Worm (Caenorhabditis elegans) whole organism, mixed stage, embryonic: ENCODE data around the gene K07H8.2.

Experiments
- M03D4.4 ChIP-seq: sonication (generic microtip); optimal IDR thresholded peaks from 2 replicates; lab custom pipeline; 2017; ENCODE audit warnings: mild to moderate bottlenecking, missing genetic modification characterization, missing compliant biosample characterization
- bed-3 ChIP-seq: fragments of 200-800 bp; sonication (Bioruptor generic); optimal IDR thresholded peaks from 3 replicates; lab custom pipeline; 2018; ENCODE audit warnings: mild to moderate bottlenecking, missing genetic modification characterization, moderate library complexity, missing compliant biosample characterization
- blmp-1 ChIP-seq: fragments of 150-350 bp; optimal IDR thresholded peaks from 2 replicates; lab custom pipeline; 2014; ENCODE audit warnings: missing biosample characterization, missing genetic modification characterization
- ceh-83 ChIP-seq: fragments of 200-800 bp; sonication (Bioruptor generic); optimal IDR thresholded peaks from 2 replicates; lab custom pipeline; 2018; ENCODE audit warnings: mild to moderate bottlenecking, missing genetic modification characterization, missing compliant biosample characterization
- ces-1 ChIP-seq: fragments of 150-350 bp; optimal IDR thresholded peaks from 2 replicates; lab custom pipeline; 2014; ENCODE audit warnings: missing biosample characterization, missing genetic modification reagents, missing genetic modification characterization
- cnd-1 ChIP-seq: fragments of 200-800 bp; sonication (Bioruptor generic); optimal IDR thresholded peaks from 2 replicates; lab custom pipeline; 2018; ENCODE audit warnings: mild to moderate bottlenecking, missing genetic modification characterization, missing compliant biosample characterization
- drap-1 ChIP-seq: fragments of 200-800 bp; sonication (Bioruptor generic); optimal IDR thresholded peaks from 3 replicates; lab custom pipeline; 2018; ENCODE audit warnings: mild to moderate bottlenecking, missing genetic modification characterization, missing compliant biosample characterization
- elt-1 ChIP-seq: sonication (generic microtip); optimal IDR thresholded peaks from 2 replicates; lab custom pipeline; 2017; ENCODE audit warnings: missing genetic modification characterization, mild to moderate bottlenecking, missing compliant biosample characterization, antibody characterized with exemption, moderate library complexity, borderline replicate concordance; ENCODE audit not compliant: insufficient read depth
- flh-1 ChIP-seq: fragments of 200-800 bp; sonication (Bioruptor generic); optimal IDR thresholded peaks from 2 replicates; lab custom pipeline; 2018; ENCODE audit warnings: mild to moderate bottlenecking, missing genetic modification characterization, moderate library complexity, missing compliant biosample characterization
- hlh-1 ChIP-seq: fragments of 150-350 bp; optimal IDR thresholded peaks from 2 replicates; lab custom pipeline; 2014; ENCODE audit warnings: missing biosample characterization, missing genetic modification reagents, missing genetic modification characterization
- lsy-2 ChIP-seq: fragments of 150-350 bp; optimal IDR thresholded peaks from 2 replicates; lab custom pipeline; 2014; ENCODE audit warnings: missing biosample characterization, missing genetic modification characterization
- mab-5 ChIP-seq: fragments of 150-350 bp; optimal IDR thresholded peaks from 2 replicates; lab custom pipeline; 2014; ENCODE audit warnings: missing biosample characterization, missing genetic modification characterization
- mep-1 ChIP-seq: fragments of 150-350 bp; optimal IDR thresholded peaks from 2 replicates; lab custom pipeline; 2017; ENCODE audit warnings: missing biosample characterization, missing genetic modification reagents, missing genetic modification characterization, inconsistent platforms
- mls-2 ChIP-seq: sonication (generic microtip); optimal IDR thresholded peaks from 2 replicates; lab custom pipeline; 2016; ENCODE audit warnings: mild to moderate bottlenecking, missing genetic modification characterization, moderate library complexity, missing compliant biosample characterization
- nhr-12 ChIP-seq: fragments of 150-350 bp; optimal IDR thresholded peaks from 2 replicates; lab custom pipeline; 2014; ENCODE audit warnings: missing biosample characterization, missing genetic modification characterization
- nhr-2 ChIP-seq: fragments of 150-350 bp; optimal IDR thresholded peaks from 2 replicates; lab custom pipeline; 2014; ENCODE audit warnings: missing biosample characterization, missing genetic modification characterization
- nhr-237 ChIP-seq: fragments of 150-350 bp; optimal IDR thresholded peaks from 2 replicates; lab custom pipeline; 2014; ENCODE audit warnings: missing biosample characterization, missing genetic modification characterization
- nhr-28 ChIP-seq: fragments of 150-350 bp; optimal IDR thresholded peaks from 2 replicates; lab custom pipeline; 2014; ENCODE audit warnings: missing biosample characterization, missing genetic modification characterization
- nhr-76 ChIP-seq: sonication (generic microtip); optimal IDR thresholded peaks from 2 replicates; lab custom pipeline; 2017; ENCODE audit warnings: missing biosample characterization, missing genetic modification characterization
- sem-2 ChIP-seq: fragments of 200-800 bp; sonication (Bioruptor generic); optimal IDR thresholded peaks from 2 replicates; lab custom pipeline; 2018; ENCODE audit warnings: mild to moderate bottlenecking, missing genetic modification characterization, missing compliant biosample characterization
- snpc-4 ChIP-seq: fragments of 150-350 bp; optimal IDR thresholded peaks from 2 replicates; lab custom pipeline; 2014; ENCODE audit warnings: missing biosample characterization, missing genetic modification characterization
- sptf-1 ChIP-seq: sonication (generic microtip); optimal IDR thresholded peaks from 2 replicates; lab custom pipeline; 2017; ENCODE audit warnings: mild to moderate bottlenecking, missing genetic modification characterization, moderate library complexity, missing compliant biosample characterization
- tbx-8 ChIP-seq: fragments of 200-800 bp; sonication (Bioruptor generic); optimal IDR thresholded peaks from 2 replicates; lab custom pipeline; 2018; ENCODE audit warnings: mild to moderate bottlenecking, missing genetic modification characterization, moderate library complexity, missing compliant biosample characterization
- unc-120 ChIP-seq: sonication (generic microtip); optimal IDR thresholded peaks from 2 replicates; lab custom pipeline; 2017; ENCODE audit warnings: missing genetic modification characterization, missing compliant biosample characterization; ENCODE audit not compliant: poor library complexity, severe bottlenecking
- unc-39 ChIP-seq: fragments of 150-350 bp; optimal IDR thresholded peaks from 2 replicates; lab custom pipeline; 2014; ENCODE audit warnings: missing biosample characterization, missing genetic modification characterization
- zip-8 ChIP-seq: fragments of 150-350 bp; optimal IDR thresholded peaks from 2 replicates; lab custom pipeline; 2014; ENCODE audit warnings: missing biosample characterization, missing genetic modification characterization
- ztf-11 ChIP-seq: fragments of 150-350 bp; optimal IDR thresholded peaks from 2 replicates; lab custom pipeline; 2014; ENCODE audit warnings: missing biosample characterization, missing genetic modification characterization

Gene K07H8.2

ce11 chrIV:8252856-8253255, 38.5 kb upstream of the K07H8.2 start (continued):
- TF ChIP-seq ces-1 (GFP tag; lab: Kevin White, UChicago) (peak; percentile 2), bed-3 (GFP tag; lab: Kevin White, UChicago) (peak; percentile 94), unc-39 (tag; lab: Kevin White, UChicago) (peak; percentile 68), sem-2 (peak; percentile 95), zip-8 (tag; lab: Kevin White, UChicago) (no peak), cnd-1 (peak; percentile 97), mep-1 (tag; lab: Kevin White, UChicago) (peak; percentile 73), nhr-237 (peak; percentile 23), flh-1 (GFP tag; lab: Kevin White, UChicago) (peak; percentile 92)

- TF ChIP-seq sptf-1 (no peak), elt-1 (tag; lab: Kevin White, UChicago) (peak; percentile 16), mab-5 (tag; lab: Kevin White, UChicago) (no peak)
Observed at ce11 chrIV:8254193-8254592, 37.1 kb upstream of the K07H8.2 start.

ce11 chrIV:8255221-8255620, 36.1 kb upstream of the K07H8.2 start:
- TF ChIP-seq elt-1 (tag; lab: Kevin White, UChicago) (peak; percentile 56), mls-2 (tag; lab: Kevin White, UChicago) (no peak)

ce11 chrIV:8259904-8260303, 31.4 kb upstream of the K07H8.2 start, which contains the start of gene K07H8.7:
K07H8.7 (minus strand) TSS chrIV:8260004.
- TF ChIP-seq M03D4.4 (tag; lab: Kevin White, UChicago) (no peak), tbx-8 (no peak), mls-2 (tag; lab: Kevin White, UChicago) (no peak), ztf-11 (tag; lab: Kevin White, UChicago) (no peak), snpc-4 (tag; lab: Kevin White, UChicago) (no peak), hlh-1 (tag; lab: Kevin White, UChicago) (no peak), blmp-1 (tag; lab: Kevin White, UChicago) (no peak), nhr-12 (no peak), lsy-2 (tag; lab: Kevin White, UChicago) (no peak), mab-5 (tag; lab: Kevin White, UChicago) (no peak), unc-120 (tag; lab: Kevin White, UChicago) (no peak), zip-8 (tag; lab: Kevin White, UChicago) (no peak)
- TF ChIP-seq, all 35 proteins: peak for 0

- TF ChIP-seq blmp-1 (tag; lab: Kevin White, UChicago), result no peak
Observed at ce11 chrIV:8260848-8261638, 30.3 kb upstream of the K07H8.2 start, which contains the start of gene vit-6. vit-6 (plus strand) TSS chrIV:8261157.

ce11 chrIV:8262671-8263070, 28.7 kb upstream of the K07H8.2 start:
- TF ChIP-seq sptf-1 (no peak), bed-3 (GFP tag; lab: Kevin White, UChicago) (no peak), blmp-1 (tag; lab: Kevin White, UChicago) (no peak), cnd-1 (no peak), hlh-1 (tag; lab: Kevin White, UChicago) (no peak), nhr-28 (no peak), lsy-2 (tag; lab: Kevin White, UChicago) (no peak), nhr-237 (no peak), nhr-12 (no peak), nhr-2 (tag; lab: Kevin White, UChicago) (no peak), drap-1 (GFP tag; lab: Kevin White, UChicago) (no peak), zip-8 (tag; lab: Kevin White, UChicago) (no peak), ztf-11 (tag; lab: Kevin White, UChicago) (no peak), ces-1 (GFP tag; lab: Kevin White, UChicago) (no peak), ceh-83 (GFP tag; lab: Kevin White, UChicago) (no peak), nhr-76 (tag; lab: Kevin White, UChicago) (no peak), unc-120 (tag; lab: Kevin White, UChicago) (no peak), mab-5 (tag; lab: Kevin White, UChicago) (no peak)
